Worm (Caenorhabditis elegans): ENCODE data around the gene K12H6.10.

DNA sequence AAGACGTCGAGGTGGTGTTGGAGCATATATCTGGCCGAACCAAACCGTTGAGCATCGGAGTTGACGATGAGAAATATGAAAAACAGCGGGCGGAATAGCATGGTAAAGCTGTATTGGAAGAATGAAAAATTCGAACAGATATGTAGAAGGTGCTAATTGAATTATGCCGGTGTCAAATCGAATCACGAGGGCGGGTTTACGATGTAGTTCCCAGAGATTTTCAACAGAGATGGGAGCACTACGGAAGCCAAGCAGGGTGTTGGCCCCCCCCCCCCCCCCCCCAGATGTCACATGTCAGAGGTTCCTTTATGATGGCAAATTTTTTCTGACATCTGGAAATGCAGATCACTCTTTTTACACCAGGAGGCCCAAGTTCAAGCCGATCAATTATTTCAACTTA, 20.4 kb downstream of the K12H6.10 start, which contains the start of gene Y110A2AL.7:
- TF ChIP-seq him-1 (tag; optimal IDR thresholded peaks at IDR 0.05) (no peak), W03F9.2 (tag; optimal IDR thresholded peaks at IDR 0.05) (no peak)
